Worm (Caenorhabditis elegans): ENCODE data around the gene K04E7.1.
A peak's percentile ranks its signal among the peaks of the same experiment; 100 is the strongest.

The K04E7.1 gene

ce11 chrX:6448866-6449400, 12.9 kb upstream of the K04E7.1 start, which contains the start of gene fah-1 (continued):
- no peak for TF ChIP-seq madf-9 (GFP tag; conservative IDR thresholded peaks at IDR 0.05)
- no peak for TF ChIP-seq lin-15B (tag; optimal IDR thresholded peaks at IDR 0.05)

ce11 chrX:6450839-6451491, 10.9 kb upstream of the K04E7.1 start, which contains the start of the genes grl-6 and K10C2.6:
Gene grl-6 (minus strand): TSS chrX:6450939.
Gene K10C2.6 (plus strand): TSS chrX:6451441.
- TF ChIP-seq unc-62 (GFP tag; optimal IDR thresholded peaks at IDR 0.05 in 1 of 2), result peak in 1 of 2 experiments; percentile 13
- no peak for TF ChIP-seq unc-62 (tag; optimal IDR thresholded peaks at IDR 0.05)
- no peak for TF ChIP-seq ceh-20 (GFP tag; IDR thresholded peaks at IDR 0.05)
- no peak for TF ChIP-seq Y75B8A.6 (GFP tag; IDR thresholded peaks at IDR 0.05)
- no peak for TF ChIP-seq dmd-8 (GFP tag; IDR thresholded peaks at IDR 0.05)

DNA sequence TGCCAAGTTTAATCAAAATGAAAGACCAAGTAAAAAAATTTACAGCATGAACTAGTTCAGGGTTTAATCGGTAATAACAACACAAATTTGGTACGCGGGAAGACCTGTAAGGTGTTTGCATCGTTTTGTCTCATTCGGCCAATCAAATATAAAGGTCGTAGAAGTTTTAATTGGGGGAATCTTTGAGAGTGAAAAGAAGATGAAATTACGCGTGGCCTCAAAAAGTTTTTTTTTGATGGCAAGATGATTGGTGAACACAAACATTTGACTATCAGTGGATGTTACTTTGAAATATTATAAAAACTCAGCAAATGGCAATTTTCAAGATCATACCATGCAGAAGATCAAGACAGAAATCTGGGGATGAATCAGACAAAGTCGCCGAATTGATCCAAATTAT, 6.7 kb upstream of the K04E7.1 start, which contains the start of gene nas-33:
Gene nas-33 (minus strand): TSS at position 101 of the 400 bp plus-strand sequence.
- TF ChIP-seq lin-38 (GFP tag; IDR thresholded peaks at IDR 0.05) (no peak), Y48G9A.11 (GFP tag; IDR thresholded peaks at IDR 0.05) (no peak), unc-39 (tag; optimal IDR thresholded peaks at IDR 0.05) (no peak), lin-1 (GFP tag; IDR thresholded peaks at IDR 0.05) (no peak), unc-130 (GFP tag; optimal IDR thresholded peaks at IDR 0.05) (no peak), lir-3 (tag; optimal IDR thresholded peaks at IDR 0.05) (no peak), nhr-102 (tag; optimal IDR thresholded peaks at IDR 0.05) (no peak), nhr-48 (tag; optimal IDR thresholded peaks at IDR 0.05) (no peak), duxl-1 (tag; optimal IDR thresholded peaks at IDR 0.05; ENCODE audit: poor library complexity) (no peak), jun-1 (tag; optimal IDR thresholded peaks at IDR 0.05) (no peak), tag-97 (GFP tag; IDR thresholded peaks at IDR 0.05) (no peak), nhr-25 (tag; optimal IDR thresholded peaks at IDR 0.05; ENCODE audit: borderline replicate concordance, insufficient read depth) (no peak), F44E2.7 (GFP tag; IDR thresholded peaks at IDR 0.05) (no peak), madf-9 (GFP tag; conservative IDR thresholded peaks at IDR 0.05) (no peak), nhr-77 (tag; optimal IDR thresholded peaks at IDR 0.05) (no peak), nhr-111 (GFP tag; optimal IDR thresholded peaks at IDR 0.05) (no peak), gei-8 (GFP tag; optimal IDR thresholded peaks at IDR 0.05) (no peak), R02D3.7 (tag; optimal IDR thresholded peaks at IDR 0.05) (no peak), madf-5 (GFP tag; IDR thresholded peaks at IDR 0.05) (no peak)

- TF ChIP-seq mxl-3 (GFP tag; optimal IDR thresholded peaks at IDR 0.05), result peak; percentile 17
- 0 out of 2 replicates have a peak, but pooled peaks have one; percentile 16 for TF ChIP-seq nhr-41 (GFP tag; IDR thresholded peaks at IDR 0.05)
- no peak for TF ChIP-seq zfp-3 (GFP tag; conservative IDR thresholded peaks at IDR 0.05)
- peak; percentile 45 for TF ChIP-seq nhr-48 (tag; optimal IDR thresholded peaks at IDR 0.05)
- TF ChIP-seq dmd-6 (GFP tag; IDR thresholded peaks at IDR 0.05), result peak; percentile 88
- TF ChIP-seq php-3 (GFP tag; IDR thresholded peaks at IDR 0.05), result peak; percentile 73
- TF ChIP-seq nhr-6 (tag; optimal IDR thresholded peaks at IDR 0.05), result peak; percentile 40
- TF ChIP-seq tra-1 (GFP tag; IDR thresholded peaks at IDR 0.05), result peak; percentile 76
- no peak for TF ChIP-seq dpl-1 (GFP tag; optimal IDR thresholded peaks at IDR 0.05)
- peak; percentile 73 for TF ChIP-seq dve-1 (tag; optimal IDR thresholded peaks at IDR 0.05; ENCODE audit: insufficient read depth)
- TF ChIP-seq nhr-28 (tag; optimal IDR thresholded peaks at IDR 0.05), result peak; percentile 60
- TF ChIP-seq nhr-102 (tag; optimal IDR thresholded peaks at IDR 0.05), result peak; percentile 9
- peak; percentile 47 for TF ChIP-seq gei-8 (GFP tag; optimal IDR thresholded peaks at IDR 0.05)
- TF ChIP-seq pha-4 (GFP tag; IDR thresholded peaks at IDR 0.05), result peak; percentile 45; the same call in 1 of the 2 replicates
- TF ChIP-seq pha-4 (tag; optimal IDR thresholded peaks at IDR 0.05), result no peak
- TF ChIP-seq unc-130 (GFP tag; optimal IDR thresholded peaks at IDR 0.05), result no peak
- TF ChIP-seq daf-16 (GFP tag; optimal IDR thresholded peaks at IDR 0.05), result no peak
- peak; percentile 58 for TF ChIP-seq daf-16 (tag; optimal IDR thresholded peaks at IDR 0.05)
- 0 out of 2 replicates have a peak, but pooled peaks have one; percentile 13 for TF ChIP-seq ceh-20 (GFP tag; IDR thresholded peaks at IDR 0.05)
- peak; percentile 30 for TF ChIP-seq nhr-77 (tag; optimal IDR thresholded peaks at IDR 0.05)
- TF ChIP-seq pqm-1 (tag; optimal IDR thresholded peaks at IDR 0.05), result peak; percentile 95
- no peak for TF ChIP-seq daf-8 (GFP tag; IDR thresholded peaks at IDR 0.05)
- TF ChIP-seq nhr-25 (tag; optimal IDR thresholded peaks at IDR 0.05; ENCODE audit: borderline replicate concordance, insufficient read depth), result no peak
- no peak for TF ChIP-seq ama-1 (optimal IDR thresholded peaks at IDR 0.05)
- TF ChIP-seq lin-1 (GFP tag; IDR thresholded peaks at IDR 0.05), result peak; percentile 23; the same call in 1 of the 2 replicates
- peak; percentile 91 for TF ChIP-seq hlh-11 (tag; optimal IDR thresholded peaks at IDR 0.05)
Observed at ce11 chrX:6456567-6456966, 5.3 kb upstream of the K04E7.1 start, which contains the start of gene pept-1. Gene pept-1 (plus strand): TSS chrX:6456872.
